Worm (Caenorhabditis elegans) whole organism, L1 larva: Measurements from ENCODE around the gene B0507.2.

Experiments used
- elt-2 ChIP-seq: sonication (generic microtip); optimal IDR thresholded peaks from 2 replicates; lab custom pipeline; 2016; ENCODE audit warnings: missing genetic modification characterization, mild to moderate bottlenecking, inconsistent platforms, missing compliant biosample characterization, missing genetic modification reagents
- fos-1 ChIP-seq: fragments of 150-350 bp; optimal IDR thresholded peaks from 2 replicates; lab custom pipeline; 2014; ENCODE audit warnings: missing biosample characterization, missing genetic modification characterization
- lin-39 ChIP-seq: fragments of 150-350 bp; optimal IDR thresholded peaks from 2 replicates; lab custom pipeline; 2014; ENCODE audit warnings: missing biosample characterization, missing genetic modification reagents, missing genetic modification characterization
- lir-3 ChIP-seq: sonication (generic microtip); optimal IDR thresholded peaks from 2 replicates; lab custom pipeline; 2016; ENCODE audit warnings: mild to moderate bottlenecking, missing genetic modification characterization, moderate library complexity, missing compliant biosample characterization; ENCODE audit not compliant: poor library complexity
- unc-130 ChIP-seq: fragments of 150-350 bp; optimal IDR thresholded peaks from 2 replicates; lab custom pipeline; 2017; ENCODE audit warnings: missing biosample characterization, missing genetic modification characterization, inconsistent platforms
- unc-62 ChIP-seq: fragments of 150-350 bp; optimal IDR thresholded peaks from 2 replicates; lab custom pipeline; 2014; ENCODE audit warnings: missing biosample characterization, missing genetic modification reagents, missing genetic modification characterization
- zag-1 ChIP-seq: fragments of 150-350 bp; optimal IDR thresholded peaks from 2 replicates; lab custom pipeline; 2014; ENCODE audit warnings: missing biosample characterization, missing genetic modification characterization

ce11 chrV:8767493-8767892, 6.6 kb upstream of the B0507.2 start:
- TF ChIP-seq elt-2 (tag; lab: Kevin White, UChicago): peak; percentile 91
- TF ChIP-seq unc-62 (GFP tag; lab: Kevin White, UChicago): no peak
- no peak for TF ChIP-seq lin-39 (tag; lab: Kevin White, UChicago)
- TF ChIP-seq unc-130 (tag; lab: Kevin White, UChicago): no peak
- TF ChIP-seq fos-1 (tag; lab: Kevin White, UChicago): no peak
- no peak for TF ChIP-seq lir-3 (tag; lab: Kevin White, UChicago)
- TF ChIP-seq zag-1 (tag; lab: Kevin White, UChicago): no peak
